Fruit fly (Drosophila melanogaster) ovary, adult (tissue): ENCODE results near the gene Octbeta1R.

ENCODE experiments used
- CG17801 ChIP-seq: fragments of 200-800 bp; optimal IDR thresholded peaks from 2 replicates; lab custom pipeline; 2019; ENCODE audit warnings: missing biosample characterization, mild to moderate bottlenecking, missing genetic modification characterization, moderate library complexity; ENCODE audit not compliant: partially characterized antibody

Gene Octbeta1R

DNA sequence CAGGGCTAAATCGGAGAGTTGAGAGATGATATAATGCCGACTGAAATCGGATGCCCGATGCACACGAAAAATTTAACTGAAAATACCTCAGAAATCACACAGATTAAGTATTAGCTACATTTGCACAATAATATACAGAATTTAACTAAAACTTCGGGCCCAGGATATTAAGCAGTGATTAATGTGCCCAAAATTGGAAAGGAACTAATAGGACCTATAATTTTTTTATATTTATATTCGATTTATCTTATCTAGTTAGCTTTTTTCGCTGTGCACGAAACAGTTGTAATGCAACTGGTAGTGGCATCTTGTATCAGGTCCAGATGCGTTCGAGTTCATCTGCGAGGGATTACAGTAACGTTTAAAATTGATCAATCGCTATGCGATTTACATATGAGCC lies 41.9 kb downstream of the Octbeta1R start:
- TF ChIP-seq CG17801 (GFP tag; lab: Kevin White, UChicago), result no peak

DNA sequence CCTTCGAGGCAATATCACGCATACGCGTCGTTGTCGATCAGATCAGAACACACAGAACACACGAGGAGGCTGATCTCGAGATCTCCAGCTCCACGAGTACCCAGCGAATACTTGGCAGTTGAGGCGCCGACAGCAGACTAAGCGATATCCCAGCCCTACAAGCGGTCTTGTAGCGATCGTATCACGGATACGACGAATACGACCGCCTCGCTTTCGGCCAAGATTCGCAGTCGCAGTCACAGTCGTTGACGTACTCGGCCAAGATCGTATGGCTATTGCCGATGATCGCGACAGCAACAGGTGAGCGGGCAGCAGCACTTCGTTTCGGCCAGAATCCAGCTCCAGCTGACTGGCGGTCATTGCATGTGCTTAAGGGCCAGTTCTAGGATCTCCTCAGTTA lies 42.7 kb downstream of the Octbeta1R start, which contains the start of gene CG5326:
TSS of gene CG5326 (minus strand) at position 158 of the 400 bp plus-strand sequence.
- no peak for TF ChIP-seq CG17801 (GFP tag; lab: Kevin White, UChicago)

DNA sequence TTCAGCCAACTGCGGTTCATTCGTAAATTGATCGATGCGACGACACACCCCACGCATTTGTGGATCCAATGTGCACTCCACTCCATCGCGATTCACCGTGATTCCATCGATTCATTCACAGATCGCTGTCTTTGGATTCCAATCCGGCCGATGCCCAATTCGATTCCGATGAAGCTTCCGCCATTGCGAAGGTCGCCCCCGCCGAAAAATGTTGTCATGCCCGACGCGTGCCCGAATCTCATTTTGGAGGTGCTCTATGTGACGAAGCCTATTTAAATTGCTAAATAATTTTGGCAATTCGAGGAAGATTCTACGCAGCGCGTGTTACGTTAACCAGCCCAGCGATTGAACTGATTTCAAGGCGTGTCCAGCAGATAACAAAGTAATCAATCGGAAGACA lies 43.7 kb downstream of the Octbeta1R start:
- TF ChIP-seq CG17801 (GFP tag; lab: Kevin White, UChicago), result no peak

DNA sequence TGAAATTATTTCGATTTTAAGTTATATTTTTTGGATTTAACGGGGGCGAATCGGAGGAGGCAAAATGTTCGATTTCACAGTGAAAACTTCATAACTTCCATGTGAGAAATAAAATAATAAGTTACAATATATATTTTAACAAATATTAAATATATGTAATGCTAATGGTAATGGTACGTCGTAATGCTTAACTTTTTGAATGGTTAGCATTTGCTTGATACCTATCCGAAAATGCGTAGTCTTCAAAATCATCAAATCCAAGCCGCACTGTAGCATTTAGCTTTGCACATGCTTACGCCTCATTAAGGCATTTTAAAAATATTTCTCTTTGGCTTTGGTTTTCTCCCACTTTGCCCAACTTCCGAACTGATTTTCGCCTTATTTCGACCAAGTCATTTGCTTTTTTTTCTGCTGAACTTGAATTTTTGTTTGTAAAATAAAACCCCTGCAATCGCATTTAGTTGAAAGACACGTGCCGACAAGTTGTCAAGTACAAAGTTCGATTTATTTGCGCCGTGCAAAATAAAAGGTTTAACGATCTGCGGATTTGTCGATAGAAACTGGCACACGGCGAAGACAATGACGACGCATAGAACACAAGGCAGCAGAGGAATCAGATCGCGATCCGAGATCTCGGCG lies 45.9 kb downstream of the Octbeta1R start:
- peak; percentile 79 for TF ChIP-seq CG17801 (GFP tag; lab: Kevin White, UChicago)

DNA sequence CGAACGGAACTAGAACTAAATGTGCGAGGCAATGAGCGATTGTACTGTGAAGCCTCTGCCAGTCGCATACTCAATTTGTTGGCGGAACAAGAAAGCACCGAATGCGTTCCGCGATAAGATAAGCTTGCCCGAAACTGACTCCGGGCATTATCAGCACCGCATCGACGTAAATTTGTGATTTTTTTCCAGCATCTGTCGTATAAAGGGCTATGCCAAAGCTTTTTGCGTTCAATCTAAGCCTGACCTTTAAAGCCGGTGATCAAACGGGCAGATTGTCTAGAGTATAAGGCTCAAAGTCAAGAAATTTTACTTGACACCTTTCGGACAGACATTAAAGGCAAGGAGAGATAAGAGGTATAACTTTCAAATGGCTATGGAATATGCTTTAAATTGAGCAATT lies 49.0 kb downstream of the Octbeta1R start:
- TF ChIP-seq CG17801 (GFP tag; lab: Kevin White, UChicago), result no peak

DNA sequence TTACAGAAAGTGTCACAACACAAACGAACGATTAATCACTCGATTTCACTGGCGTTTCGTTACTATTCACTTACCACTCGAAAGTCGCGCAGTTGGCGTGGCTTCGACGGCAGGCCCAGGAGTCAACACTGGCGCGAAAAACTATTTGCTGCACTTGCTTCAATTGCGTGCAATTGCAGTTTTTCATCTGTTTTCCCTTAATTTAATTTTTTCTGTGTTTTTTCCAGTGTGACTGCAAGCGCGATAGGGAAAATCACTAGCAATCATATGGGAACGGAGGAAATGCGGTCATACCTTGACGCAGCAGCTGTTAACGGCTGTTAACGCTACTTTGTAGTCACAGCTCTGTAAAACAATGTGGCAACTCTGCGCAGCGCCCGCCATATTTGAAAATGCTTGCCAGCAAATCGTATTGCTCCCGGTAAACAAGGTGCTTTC lies 50.6 kb downstream of the Octbeta1R start, which contains the start of gene AdipoR:
TSS of gene AdipoR (minus strand) at position 262 of the 438 bp plus-strand sequence.
- TF ChIP-seq CG17801 (GFP tag; lab: Kevin White, UChicago), result peak; percentile 15

DNA sequence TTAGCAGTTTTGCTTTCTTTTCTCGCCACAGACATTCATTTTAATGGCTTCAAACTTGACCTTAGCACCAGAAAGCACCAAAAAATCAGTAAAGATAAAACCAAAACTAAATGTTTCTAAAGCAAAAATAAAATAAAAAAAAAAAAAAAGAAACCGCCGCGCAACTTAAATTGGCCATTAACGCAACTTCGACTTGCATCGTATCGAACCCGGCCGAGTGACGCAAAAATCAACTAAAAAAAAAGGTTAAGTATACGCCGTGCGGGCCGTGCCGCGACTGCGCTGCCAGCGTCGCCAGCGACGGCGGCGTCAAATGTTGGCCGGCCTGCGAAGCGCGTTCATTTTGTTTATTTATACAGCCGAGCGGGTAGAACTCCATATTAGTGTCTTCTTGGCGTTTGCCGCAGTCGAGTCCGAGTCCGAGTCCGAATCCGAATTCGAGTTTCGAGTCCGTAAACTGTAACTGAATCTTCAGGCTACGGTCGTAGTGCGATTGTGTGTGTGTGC lies 53.3 kb downstream of the Octbeta1R start, which contains the start of gene bond:
TSS of gene bond (plus strand) at position 375 of the 507 bp plus-strand sequence.
- peak; percentile 5 for TF ChIP-seq CG17801 (GFP tag; lab: Kevin White, UChicago)

DNA sequence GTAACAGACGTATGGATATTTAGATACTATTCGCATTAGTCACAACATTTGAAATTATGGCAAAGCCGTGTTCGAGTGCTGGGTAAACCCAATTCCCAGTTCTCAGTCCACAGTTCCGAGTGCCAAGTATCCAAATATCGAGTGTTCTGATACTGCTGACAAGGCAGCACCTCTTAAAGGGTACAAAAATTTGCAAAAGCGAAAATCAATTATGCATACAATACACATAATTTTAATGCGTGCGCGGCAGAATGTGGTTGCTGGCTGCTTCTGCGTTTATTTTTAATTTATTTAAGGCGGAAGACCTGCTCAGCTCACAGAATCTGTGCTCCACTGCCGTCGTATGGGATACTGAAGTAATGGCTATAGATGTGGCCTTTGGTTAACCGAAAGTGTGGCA lies 55.7 kb downstream of the Octbeta1R start:
- TF ChIP-seq CG17801 (GFP tag; lab: Kevin White, UChicago), result no peak

DNA sequence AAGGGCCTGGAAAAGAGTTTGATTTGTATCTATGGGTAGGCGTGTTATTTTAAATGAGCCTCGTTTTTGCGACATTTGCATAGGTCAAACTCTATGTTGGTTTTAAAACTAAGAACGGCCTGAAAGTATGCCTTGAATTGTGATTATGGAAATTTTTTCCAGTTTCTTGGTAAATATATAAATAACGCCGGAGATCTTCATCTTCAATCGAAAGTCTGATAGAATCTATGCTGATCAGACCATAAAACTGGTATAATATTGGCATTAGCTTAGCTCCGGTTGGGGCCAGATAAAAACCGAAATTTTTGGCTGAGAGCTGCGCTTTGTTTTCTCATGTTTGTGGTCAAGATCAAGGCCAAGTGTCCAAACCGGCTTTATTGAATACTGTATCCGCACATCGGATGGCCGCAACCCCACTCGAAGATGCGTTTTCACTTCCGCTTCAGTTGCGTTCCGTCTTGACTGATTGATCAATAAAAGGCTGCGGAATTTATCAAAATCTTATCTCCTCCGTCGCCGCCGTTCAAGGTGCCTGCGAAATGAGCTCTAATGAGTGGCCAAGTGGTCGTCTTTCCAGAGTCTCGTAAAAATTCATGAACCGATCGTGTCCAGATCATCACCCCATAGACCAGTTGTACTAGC lies 60.2 kb downstream of the Octbeta1R start:
- no peak for TF ChIP-seq CG17801 (GFP tag; lab: Kevin White, UChicago)

DNA sequence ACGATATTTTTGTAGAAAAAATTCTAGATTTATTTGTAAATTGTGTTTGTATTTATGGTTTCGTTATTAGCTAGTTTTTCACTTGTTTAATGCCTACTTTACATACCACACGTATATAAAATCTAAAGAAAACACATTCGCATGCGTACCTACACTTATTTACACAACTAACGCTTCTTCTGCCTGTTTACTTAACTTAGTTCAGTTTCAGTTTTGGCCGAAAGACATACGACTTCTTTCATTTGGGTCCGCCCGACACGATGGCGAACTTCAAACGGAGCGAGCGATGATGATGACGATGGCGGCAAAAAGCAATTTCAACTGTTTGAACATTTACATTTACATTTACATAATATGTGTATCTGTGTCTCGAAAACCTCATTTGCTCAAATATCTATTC lies 61.4 kb downstream of the Octbeta1R start:
- no peak for TF ChIP-seq CG17801 (GFP tag; lab: Kevin White, UChicago)

DNA sequence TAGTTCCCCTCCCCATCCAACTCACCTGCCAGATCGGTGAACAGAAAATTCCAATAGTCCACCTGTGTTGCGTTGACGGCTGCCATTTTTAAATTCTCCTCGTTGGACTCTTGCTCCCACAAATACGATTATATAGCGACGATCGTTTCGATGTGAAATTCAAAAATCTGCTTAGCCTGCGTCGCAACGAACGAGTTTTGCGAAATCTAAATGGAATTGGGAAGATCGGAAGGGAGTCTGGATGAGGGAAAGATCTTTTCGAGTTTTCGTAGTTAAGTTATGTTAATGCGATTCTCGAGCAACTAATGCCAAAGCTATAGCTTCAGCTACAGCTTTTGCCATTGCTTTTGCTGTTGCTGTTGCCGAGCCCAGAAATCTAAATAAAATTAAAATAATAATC lies 63.2 kb downstream of the Octbeta1R start:
- no peak for TF ChIP-seq CG17801 (GFP tag; lab: Kevin White, UChicago)

DNA sequence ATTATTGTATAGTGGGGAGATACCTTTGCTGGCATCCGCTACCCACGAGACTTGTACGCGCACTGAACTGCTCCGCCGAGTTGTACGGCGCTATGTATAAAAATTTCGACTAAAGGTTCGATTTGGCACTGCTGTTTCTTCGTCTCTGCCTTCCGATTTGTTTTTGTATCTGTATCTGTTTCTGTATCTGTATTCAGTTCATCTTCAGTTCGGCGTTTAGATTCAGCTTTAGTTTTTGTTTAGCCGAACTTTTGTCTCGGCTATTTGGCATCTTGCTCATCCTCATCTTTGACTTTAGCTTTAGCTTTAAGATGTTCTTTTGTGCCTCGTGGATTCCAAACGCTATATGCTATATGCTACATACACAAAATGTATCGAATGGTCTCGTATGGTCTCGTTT lies 65.5 kb downstream of the Octbeta1R start, which contains the start of gene sit:
TSS of gene sit (minus strand) at position 71 of the 400 bp plus-strand sequence.
- TF ChIP-seq CG17801 (GFP tag; lab: Kevin White, UChicago), result no peak

DNA sequence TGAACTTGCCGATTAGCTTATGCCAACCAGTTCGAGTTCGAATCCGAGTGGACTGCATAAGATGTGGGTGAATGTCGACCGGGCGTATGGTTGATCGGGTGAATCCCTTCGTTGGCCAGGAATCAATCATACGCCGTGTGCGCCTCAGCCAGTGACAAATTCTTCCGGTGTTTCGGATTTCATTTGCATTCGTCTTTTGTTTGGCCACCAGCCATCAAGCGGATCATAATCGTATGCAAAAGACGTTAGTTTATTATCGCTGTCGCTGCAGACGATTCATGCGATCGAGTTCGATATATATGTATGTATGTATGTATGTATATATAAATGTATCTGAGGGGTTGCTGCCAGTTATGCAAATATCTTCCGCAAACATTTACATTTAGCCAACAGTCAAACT lies 67.1 kb downstream of the Octbeta1R start:
- no peak for TF ChIP-seq CG17801 (GFP tag; lab: Kevin White, UChicago)

DNA sequence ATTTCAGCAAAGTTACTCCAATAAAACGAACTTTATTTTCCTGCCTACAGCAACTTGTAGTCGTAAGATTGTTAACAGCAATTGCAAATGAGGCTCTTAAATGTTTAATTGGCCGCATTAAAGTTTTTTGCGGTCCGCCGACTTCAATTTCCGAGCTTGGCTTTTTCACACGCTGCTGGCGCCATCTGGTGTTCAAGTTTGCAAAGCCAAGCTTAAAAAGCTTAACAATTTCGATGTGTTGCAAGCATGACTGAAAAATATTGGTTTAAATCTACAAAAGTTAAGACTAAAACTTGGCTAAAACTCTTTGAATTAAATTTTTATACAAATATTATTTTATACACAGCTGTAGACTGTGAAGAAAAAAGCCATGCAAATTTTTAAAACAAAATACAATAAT lies 67.7 kb downstream of the Octbeta1R start:
- TF ChIP-seq CG17801 (GFP tag; lab: Kevin White, UChicago), result no peak

DNA sequence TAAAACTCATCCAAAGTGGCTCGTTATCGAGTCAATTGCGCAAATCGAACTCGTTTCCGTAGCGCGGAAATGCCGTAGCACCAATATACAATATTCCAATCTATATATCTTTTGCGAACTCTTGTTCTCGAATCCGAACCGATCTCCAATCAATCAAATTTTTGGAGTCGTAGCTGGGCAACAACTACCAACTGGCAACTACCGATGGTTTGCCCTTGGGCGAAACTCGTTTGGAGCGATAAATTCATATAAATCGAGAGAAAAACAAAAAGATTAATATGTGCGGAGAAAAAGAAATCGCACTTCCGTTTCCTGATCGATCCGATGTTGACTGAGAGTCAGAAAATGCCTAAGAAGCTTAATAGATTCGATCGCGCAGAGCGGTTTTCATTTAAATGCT lies 68.7 kb downstream of the Octbeta1R start:
- TF ChIP-seq CG17801 (GFP tag; lab: Kevin White, UChicago), result no peak

DNA sequence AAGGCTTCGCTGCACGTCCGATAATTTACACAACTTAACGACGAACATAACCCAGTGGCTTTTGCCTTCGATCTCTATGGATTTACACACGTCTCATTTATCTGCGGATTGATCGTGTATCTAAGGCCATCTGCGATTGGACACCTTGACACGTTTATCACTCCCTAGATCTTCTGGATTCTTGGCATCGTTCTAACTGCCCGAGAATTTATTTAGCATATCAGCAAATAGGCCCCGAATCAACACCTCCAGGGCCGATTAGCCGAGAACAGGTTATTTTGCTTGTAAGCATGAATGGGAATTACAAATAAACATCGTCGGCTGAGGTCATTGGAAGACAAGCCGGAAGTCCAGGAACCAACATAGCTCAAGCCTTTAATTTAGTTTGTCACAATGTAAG lies 71.5 kb downstream of the Octbeta1R start:
- no peak for TF ChIP-seq CG17801 (GFP tag; lab: Kevin White, UChicago)
